Fruit fly (Drosophila melanogaster) whole organism, pupa: Measurements from ENCODE around the gene term.
A peak's percentile ranks its signal among the peaks of the same experiment; 100 is the strongest.

Experiments
- CG10348 ChIP-seq: fragments of 200-800 bp; sonication (Bioruptor generic); IDR thresholded peaks from 2 replicates; pipeline ENCODE4 v1.3.6; 2022; ENCODE audit warnings: missing biosample characterization, missing genetic modification characterization
- CG12605 ChIP-seq: fragments of 200-800 bp; sonication (Bioruptor generic); IDR thresholded peaks from 2 replicates; pipeline ENCODE4 v1.3.6; 2022; ENCODE audit warnings: missing biosample characterization, missing genetic modification characterization
- CG13204 ChIP-seq: fragments of 200-800 bp; sonication (Bioruptor generic); optimal IDR thresholded peaks from 2 replicates; lab custom pipeline; 2018; ENCODE audit warnings: missing biosample characterization, mild to moderate bottlenecking, missing genetic modification characterization, moderate library complexity
- CG14655 ChIP-seq: fragments of 200-800 bp; sonication (Bioruptor generic); optimal IDR thresholded peaks from 3 replicates; lab custom pipeline; 2017; ENCODE audit warnings: mild to moderate bottlenecking, missing biosample characterization, missing genetic modification reagents, missing genetic modification characterization
- CG15710 ChIP-seq: fragments of 200-800 bp; sonication (Bioruptor generic); optimal IDR thresholded peaks from 2 replicates; lab custom pipeline; 2018; ENCODE audit warnings: missing biosample characterization, mild to moderate bottlenecking, missing genetic modification characterization, moderate library complexity
- CG17806 ChIP-seq: fragments of 200-800 bp; sonication (Bioruptor generic); optimal IDR thresholded peaks from 2 replicates; lab custom pipeline; 2018; ENCODE audit warnings: missing biosample characterization, mild to moderate bottlenecking, missing genetic modification characterization, moderate library complexity
- CG32121 ChIP-seq: fragments of 200-800 bp; sonication (Bioruptor generic); IDR thresholded peaks from 2 replicates; pipeline ENCODE4 v1.3.6; 2022; ENCODE audit warnings: missing biosample characterization, missing genetic modification characterization
- CG34367 ChIP-seq: fragments of 200-800 bp; sonication (Bioruptor generic); optimal IDR thresholded peaks from 2 replicates; lab custom pipeline; 2018; ENCODE audit warnings: missing biosample characterization, mild to moderate bottlenecking, missing genetic modification characterization
- CG4496 ChIP-seq: fragments of 200-800 bp; sonication (Bioruptor generic); IDR thresholded peaks from 3 replicates; pipeline ENCODE4 v1.3.6; 2022; ENCODE audit warnings: missing biosample characterization, missing genetic modification characterization
- CG8159 ChIP-seq: fragments of 200-800 bp; sonication (Bioruptor generic); optimal IDR thresholded peaks from 3 replicates; lab custom pipeline; 2018; ENCODE audit warnings: missing biosample characterization, mild to moderate bottlenecking, missing genetic modification characterization, moderate library complexity
- CG8301 ChIP-seq: fragments of 200-800 bp; sonication (Bioruptor generic); optimal IDR thresholded peaks from 2 replicates; lab custom pipeline; 2018; ENCODE audit warnings: missing biosample characterization, mild to moderate bottlenecking, missing genetic modification characterization
- CG9948 ChIP-seq: fragments of 200-800 bp; sonication (Bioruptor generic); optimal IDR thresholded peaks from 2 replicates; lab custom pipeline; 2018; ENCODE audit warnings: missing biosample characterization, mild to moderate bottlenecking, missing genetic modification characterization, moderate library complexity
- D1 ChIP-seq: fragments of 200-800 bp; sonication (Bioruptor generic); optimal IDR thresholded peaks from 2 replicates; lab custom pipeline; 2018; ENCODE audit warnings: missing biosample characterization, mild to moderate bottlenecking, missing genetic modification characterization, moderate library complexity
- EcR ChIP-seq: fragments of 200-800 bp; sonication (Bioruptor generic); optimal IDR thresholded peaks from 3 replicates; lab custom pipeline; 2019; ENCODE audit warnings: missing biosample characterization, missing genetic modification characterization, mild to moderate bottlenecking, moderate library complexity, missing genetic modification reagents
- Ets98B ChIP-seq: fragments of 200-800 bp; sonication (Bioruptor generic); IDR thresholded peaks from 2 replicates; pipeline ENCODE4 v1.3.6; 2022; ENCODE audit warnings: missing biosample characterization, missing genetic modification characterization
- Pif1A ChIP-seq: fragments of 200-800 bp; sonication (Bioruptor generic); optimal IDR thresholded peaks from 3 replicates; lab custom pipeline; 2016; ENCODE audit warnings: missing biosample characterization, missing genetic modification characterization
- Pif1B ChIP-seq: fragments of 200-800 bp; sonication (Bioruptor generic); optimal IDR thresholded peaks from 3 replicates; lab custom pipeline; 2016; ENCODE audit warnings: missing biosample characterization, missing genetic modification characterization
- Snoo ChIP-seq: fragments of 200-800 bp; sonication (Bioruptor generic); optimal IDR thresholded peaks from 3 replicates; lab custom pipeline; 2017; ENCODE audit warnings: missing biosample characterization, mild to moderate bottlenecking, missing genetic modification characterization, inconsistent platforms
- fd96Ca ChIP-seq: fragments of 200-800 bp; sonication (Bioruptor generic); IDR thresholded peaks from 3 replicates; pipeline ENCODE4 v1.3.6; 2022; ENCODE audit warnings: missing biosample characterization, missing genetic modification characterization
- gl ChIP-seq: fragments of 200-800 bp; sonication (Bioruptor generic); optimal IDR thresholded peaks from 2 replicates; lab custom pipeline; 2018; ENCODE audit warnings: missing biosample characterization, mild to moderate bottlenecking, missing genetic modification characterization
- rn ChIP-seq: fragments of 200-800 bp; sonication (Bioruptor generic); IDR thresholded peaks from 2 replicates; pipeline ENCODE4 v1.3.6; 2022; ENCODE audit warnings: missing biosample characterization, missing genetic modification characterization

term gene

DNA sequence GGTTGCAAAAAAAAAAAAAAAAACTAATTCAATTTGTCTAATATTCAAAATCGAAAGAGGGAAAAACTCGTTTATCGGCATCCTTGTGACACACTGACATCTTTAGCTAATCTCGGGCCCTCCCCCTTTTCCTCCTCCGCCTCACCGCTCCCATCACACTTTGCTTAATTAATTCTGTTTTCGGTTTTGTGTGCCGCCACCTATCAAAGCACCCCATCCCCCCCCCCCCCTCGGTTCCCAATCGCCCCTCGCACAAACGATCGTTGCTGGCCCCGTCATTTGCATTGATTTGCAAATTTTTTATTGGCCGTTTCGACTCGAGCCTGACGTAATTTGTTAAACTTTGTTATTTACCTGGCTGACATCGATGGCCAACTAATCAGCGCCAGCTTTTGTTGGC is 34.9 kb upstream of the term start:
- TF ChIP-seq CG14655 (GFP tag; lab: Kevin White, UChicago) (no peak), CG13204 (no peak), CG34367 (no peak), D1 (tag; lab: Kevin White, UChicago) (no peak), rn (GFP tag; lab: Robert Waterston, UW) (no peak), CG9948 (no peak), CG12605 (GFP tag; lab: Robert Waterston, UW) (no peak), Snoo (tag; lab: Kevin White, UChicago) (no peak), gl (tag; lab: Kevin White, UChicago) (no peak), EcR (GFP tag; lab: Kevin White, UChicago) (no peak), Pif1B (GFP tag; lab: Kevin White, UChicago) (no peak), CG10348 (GFP tag; lab: Robert Waterston, UW) (no peak), CG32121 (GFP tag; lab: Robert Waterston, UW) (no peak), CG15710 (no peak), Ets98B (GFP tag; lab: Robert Waterston, UW) (no peak), CG8159 (no peak)

DNA sequence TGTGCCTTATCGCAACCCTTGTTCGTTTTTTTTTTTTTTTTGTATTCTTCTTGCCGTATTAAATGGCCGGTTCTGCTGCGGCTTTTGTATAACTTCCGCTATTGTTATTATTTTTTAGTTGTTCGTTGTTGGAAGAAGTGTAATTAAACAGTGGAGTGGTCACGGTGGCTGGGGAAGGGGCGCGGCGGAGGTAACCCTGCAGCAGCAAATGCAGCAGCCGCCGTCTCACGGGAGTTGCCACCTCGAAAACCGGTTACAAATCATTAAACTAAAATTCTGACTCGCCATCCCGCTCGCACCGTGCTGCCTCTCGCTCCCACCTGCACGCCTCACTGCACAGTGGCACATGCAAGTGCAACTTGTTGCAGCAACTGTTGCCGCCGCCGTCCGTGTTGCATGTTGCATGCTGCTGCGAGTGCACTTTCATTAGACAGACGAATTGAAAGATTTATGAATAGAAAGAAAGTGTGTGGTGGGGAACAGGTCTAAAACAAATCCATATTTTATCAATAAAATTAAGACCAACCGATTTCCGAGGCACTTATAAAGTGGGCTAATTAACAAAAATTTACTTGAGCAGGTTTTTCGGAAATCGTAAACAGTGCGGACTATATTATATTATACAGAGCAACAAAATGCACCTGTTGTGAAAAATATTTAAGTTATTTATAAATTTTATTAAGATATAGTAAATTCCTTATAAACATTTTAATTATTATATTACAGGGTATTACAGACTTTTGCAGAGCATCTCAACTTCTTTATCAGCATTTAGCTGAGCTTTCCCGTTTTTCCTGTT is 34.3 kb upstream of the term start:
- no peak for TF ChIP-seq CG17806
- TF ChIP-seq CG32121 (GFP tag; lab: Robert Waterston, UW): no peak
- TF ChIP-seq CG12605 (GFP tag; lab: Robert Waterston, UW): peak; percentile 13; the same call in 1 of the 2 replicates
- TF ChIP-seq D1 (tag; lab: Kevin White, UChicago): no peak
- TF ChIP-seq CG14655 (GFP tag; lab: Kevin White, UChicago): peak; percentile 73
- peak; percentile 58 for TF ChIP-seq CG13204
- no peak for TF ChIP-seq EcR (GFP tag; lab: Kevin White, UChicago)
- TF ChIP-seq CG8301 (tag; lab: Kevin White, UChicago): peak; percentile 66
- no peak for TF ChIP-seq rn (GFP tag; lab: Robert Waterston, UW)
- TF ChIP-seq fd96Ca (GFP tag; lab: Robert Waterston, UW): no peak; the same call in 2 of the 3 replicates

- TF ChIP-seq Snoo (tag; lab: Kevin White, UChicago) (no peak), CG14655 (GFP tag; lab: Kevin White, UChicago) (peak; percentile 44), CG4496 (peak; percentile 66; the same call in 1 of the 3 replicates), CG13204 (no peak), gl (tag; lab: Kevin White, UChicago) (no peak), Pif1A (GFP tag; lab: Kevin White, UChicago) (peak; percentile 49), CG12605 (GFP tag; lab: Robert Waterston, UW) (peak; percentile 30; the same call in 1 of the 2 replicates), CG8301 (tag; lab: Kevin White, UChicago) (peak; percentile 42), CG8159 (no peak), CG10348 (GFP tag; lab: Robert Waterston, UW) (no peak), rn (GFP tag; lab: Robert Waterston, UW) (0 out of 2 replicates have a peak, but pooled peaks have one; percentile 7), CG15710 (no peak), CG34367 (no peak), D1 (tag; lab: Kevin White, UChicago) (no peak), CG32121 (GFP tag; lab: Robert Waterston, UW) (peak; percentile 72), fd96Ca (GFP tag; lab: Robert Waterston, UW) (peak; percentile 61; the same call in 1 of the 3 replicates), Ets98B (GFP tag; lab: Robert Waterston, UW) (peak; percentile 55), CG9948 (peak; percentile 2), CG17806 (no peak), EcR (GFP tag; lab: Kevin White, UChicago) (no peak), Pif1B (GFP tag; lab: Kevin White, UChicago) (no peak)
These were observed 33.0 kb upstream of the term start for dm6 chr3L:18626451-18627079.

dm6 chr3L:18625786-18626185 is 32.2 kb upstream of the term start, which contains the start of gene MYPT-75D:
TSS of gene MYPT-75D (plus strand) at chr3L:18625959.
- TF ChIP-seq Pif1B (GFP tag; lab: Kevin White, UChicago) (no peak), CG12605 (GFP tag; lab: Robert Waterston, UW) (peak; percentile 22; the same call in 1 of the 2 replicates), Ets98B (GFP tag; lab: Robert Waterston, UW) (peak; percentile 9; the same call in 1 of the 2 replicates), EcR (GFP tag; lab: Kevin White, UChicago) (peak; percentile 3), Snoo (tag; lab: Kevin White, UChicago) (no peak), CG10348 (GFP tag; lab: Robert Waterston, UW) (no peak)

- no peak for TF ChIP-seq CG9948
- TF ChIP-seq rn (GFP tag; lab: Robert Waterston, UW): no peak
- no peak for TF ChIP-seq CG15710
- no peak for TF ChIP-seq EcR (GFP tag; lab: Kevin White, UChicago)
- no peak for TF ChIP-seq gl (tag; lab: Kevin White, UChicago)
- no peak for TF ChIP-seq CG32121 (GFP tag; lab: Robert Waterston, UW)
- no peak for TF ChIP-seq CG4496
- TF ChIP-seq Ets98B (GFP tag; lab: Robert Waterston, UW): no peak
- no peak for TF ChIP-seq fd96Ca (GFP tag; lab: Robert Waterston, UW)
- TF ChIP-seq CG8159: no peak
- no peak for TF ChIP-seq CG13204
- no peak for TF ChIP-seq Pif1B (GFP tag; lab: Kevin White, UChicago)
- no peak for TF ChIP-seq CG14655 (GFP tag; lab: Kevin White, UChicago)
- no peak for TF ChIP-seq CG8301 (tag; lab: Kevin White, UChicago)
- no peak for TF ChIP-seq Pif1A (GFP tag; lab: Kevin White, UChicago)
- TF ChIP-seq CG34367: no peak
These were observed 28.8 kb upstream of the term start, which contains the start of gene bora for dm6 chr3L:18622422-18622739. TSS of gene bora (plus strand) at chr3L:18622692.
